Worm (Caenorhabditis elegans) whole organism, mixed stage, embryonic: ENCODE measurements around the gene srw-141.

Experiments used
- M03D4.4 ChIP-seq: sonication (generic microtip); optimal IDR thresholded peaks from 2 replicates; lab custom pipeline; 2017; ENCODE audit warnings: mild to moderate bottlenecking, missing genetic modification characterization, missing compliant biosample characterization
- bed-3 ChIP-seq: fragments of 200-800 bp; sonication (Bioruptor generic); optimal IDR thresholded peaks from 3 replicates; lab custom pipeline; 2018; ENCODE audit warnings: mild to moderate bottlenecking, missing genetic modification characterization, moderate library complexity, missing compliant biosample characterization
- blmp-1 ChIP-seq: fragments of 150-350 bp; optimal IDR thresholded peaks from 2 replicates; lab custom pipeline; 2014; ENCODE audit warnings: missing biosample characterization, missing genetic modification characterization
- ceh-39 ChIP-seq: fragments of 150-350 bp; optimal IDR thresholded peaks from 2 replicates; lab custom pipeline; 2014; ENCODE audit warnings: missing biosample characterization, missing genetic modification characterization
- ceh-43 ChIP-seq: fragments of 200-800 bp; sonication (Bioruptor generic); optimal IDR thresholded peaks from 2 replicates; lab custom pipeline; 2018; ENCODE audit warnings: mild to moderate bottlenecking, missing genetic modification characterization, moderate library complexity, missing compliant biosample characterization
- ces-1 ChIP-seq: fragments of 150-350 bp; optimal IDR thresholded peaks from 2 replicates; lab custom pipeline; 2014; ENCODE audit warnings: missing biosample characterization, missing genetic modification reagents, missing genetic modification characterization
- cnd-1 ChIP-seq: fragments of 200-800 bp; sonication (Bioruptor generic); optimal IDR thresholded peaks from 2 replicates; lab custom pipeline; 2018; ENCODE audit warnings: mild to moderate bottlenecking, missing genetic modification characterization, missing compliant biosample characterization
- drap-1 ChIP-seq: fragments of 200-800 bp; sonication (Bioruptor generic); optimal IDR thresholded peaks from 3 replicates; lab custom pipeline; 2018; ENCODE audit warnings: mild to moderate bottlenecking, missing genetic modification characterization, missing compliant biosample characterization
- flh-1 ChIP-seq: fragments of 200-800 bp; sonication (Bioruptor generic); optimal IDR thresholded peaks from 2 replicates; lab custom pipeline; 2018; ENCODE audit warnings: mild to moderate bottlenecking, missing genetic modification characterization, moderate library complexity, missing compliant biosample characterization
- ham-2 ChIP-seq: fragments of 200-800 bp; sonication (Bioruptor generic); optimal IDR thresholded peaks from 2 replicates; lab custom pipeline; 2018; ENCODE audit warnings: mild to moderate bottlenecking, missing genetic modification characterization, missing compliant biosample characterization
- hlh-1 ChIP-seq: fragments of 150-350 bp; optimal IDR thresholded peaks from 2 replicates; lab custom pipeline; 2014; ENCODE audit warnings: missing biosample characterization, missing genetic modification reagents, missing genetic modification characterization
- lin-13 ChIP-seq: fragments of 150-350 bp; optimal IDR thresholded peaks from 2 replicates; lab custom pipeline; 2014; ENCODE audit warnings: missing biosample characterization, missing genetic modification characterization
- lin-32 ChIP-seq: fragments of 200-800 bp; sonication (Bioruptor generic); optimal IDR thresholded peaks from 2 replicates; lab custom pipeline; 2018; ENCODE audit warnings: mild to moderate bottlenecking, missing genetic modification characterization, missing compliant biosample characterization
- lsy-2 ChIP-seq: fragments of 150-350 bp; optimal IDR thresholded peaks from 2 replicates; lab custom pipeline; 2014; ENCODE audit warnings: missing biosample characterization, missing genetic modification characterization
- mab-5 ChIP-seq: fragments of 150-350 bp; optimal IDR thresholded peaks from 2 replicates; lab custom pipeline; 2014; ENCODE audit warnings: missing biosample characterization, missing genetic modification characterization
- mep-1 ChIP-seq: fragments of 150-350 bp; optimal IDR thresholded peaks from 2 replicates; lab custom pipeline; 2017; ENCODE audit warnings: missing biosample characterization, missing genetic modification reagents, missing genetic modification characterization, inconsistent platforms
- mls-2 ChIP-seq: sonication (generic microtip); optimal IDR thresholded peaks from 2 replicates; lab custom pipeline; 2016; ENCODE audit warnings: mild to moderate bottlenecking, missing genetic modification characterization, moderate library complexity, missing compliant biosample characterization
- nhr-12 ChIP-seq: fragments of 150-350 bp; optimal IDR thresholded peaks from 2 replicates; lab custom pipeline; 2014; ENCODE audit warnings: missing biosample characterization, missing genetic modification characterization
- nhr-2 ChIP-seq: fragments of 150-350 bp; optimal IDR thresholded peaks from 2 replicates; lab custom pipeline; 2014; ENCODE audit warnings: missing biosample characterization, missing genetic modification characterization
- nhr-28 ChIP-seq: fragments of 150-350 bp; optimal IDR thresholded peaks from 2 replicates; lab custom pipeline; 2014; ENCODE audit warnings: missing biosample characterization, missing genetic modification characterization
- nhr-76 ChIP-seq: sonication (generic microtip); optimal IDR thresholded peaks from 2 replicates; lab custom pipeline; 2017; ENCODE audit warnings: missing biosample characterization, missing genetic modification characterization
- pha-4 ChIP-seq: fragments of 150-350 bp; optimal IDR thresholded peaks from 2 replicates; lab custom pipeline; 2018; ENCODE audit warnings: missing biosample characterization, missing genetic modification reagents, missing genetic modification characterization
- snpc-4 ChIP-seq: fragments of 150-350 bp; optimal IDR thresholded peaks from 2 replicates; lab custom pipeline; 2014; ENCODE audit warnings: missing biosample characterization, missing genetic modification characterization
- sptf-1 ChIP-seq: sonication (generic microtip); optimal IDR thresholded peaks from 2 replicates; lab custom pipeline; 2017; ENCODE audit warnings: mild to moderate bottlenecking, missing genetic modification characterization, moderate library complexity, missing compliant biosample characterization
- tbx-8 ChIP-seq: fragments of 200-800 bp; sonication (Bioruptor generic); optimal IDR thresholded peaks from 2 replicates; lab custom pipeline; 2018; ENCODE audit warnings: mild to moderate bottlenecking, missing genetic modification characterization, moderate library complexity, missing compliant biosample characterization
- unc-120 ChIP-seq: sonication (generic microtip); optimal IDR thresholded peaks from 2 replicates; lab custom pipeline; 2017; ENCODE audit warnings: missing genetic modification characterization, missing compliant biosample characterization; ENCODE audit not compliant: poor library complexity, severe bottlenecking
- unc-39 ChIP-seq: fragments of 150-350 bp; optimal IDR thresholded peaks from 2 replicates; lab custom pipeline; 2014; ENCODE audit warnings: missing biosample characterization, missing genetic modification characterization
- unc-62 ChIP-seq: fragments of 150-350 bp; optimal IDR thresholded peaks from 2 replicates; lab custom pipeline; 2014; ENCODE audit warnings: missing biosample characterization, missing genetic modification reagents, missing genetic modification characterization
- zip-8 ChIP-seq: fragments of 150-350 bp; optimal IDR thresholded peaks from 2 replicates; lab custom pipeline; 2014; ENCODE audit warnings: missing biosample characterization, missing genetic modification characterization
- ztf-11 ChIP-seq: fragments of 150-350 bp; optimal IDR thresholded peaks from 2 replicates; lab custom pipeline; 2014; ENCODE audit warnings: missing biosample characterization, missing genetic modification characterization

The srw-141 gene

DNA sequence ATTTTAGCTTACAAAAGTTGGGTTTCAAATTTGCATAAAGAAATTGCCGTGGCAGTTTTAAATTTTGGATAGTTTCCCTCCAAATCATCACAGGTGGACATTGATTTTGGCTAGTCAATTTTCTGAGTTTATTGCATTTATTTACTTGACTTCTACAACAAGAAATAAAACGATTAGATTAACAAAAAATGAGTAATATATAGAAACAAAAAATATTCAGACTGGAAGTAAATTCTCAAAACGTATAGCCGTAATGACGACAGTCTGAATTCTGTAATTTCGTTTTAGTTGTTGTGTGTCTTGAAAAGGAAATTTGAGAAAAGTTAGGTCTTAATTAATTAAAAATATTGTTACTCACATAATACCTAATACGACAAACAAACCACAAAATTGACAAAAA, at the start of gene srw-141:
Gene srw-141, minus strand, starts transcription at position 101 of the 400 bp plus-strand sequence.
- TF ChIP-seq tbx-8 (GFP tag; lab: Kevin White, UChicago) (no peak), mep-1 (no peak), lin-32 (GFP tag; lab: Kevin White, UChicago) (no peak), cnd-1 (tag; lab: Kevin White, UChicago) (no peak), M03D4.4 (no peak), unc-39 (tag; lab: Kevin White, UChicago) (no peak), mab-5 (no peak), nhr-2 (tag; lab: Kevin White, UChicago) (no peak), nhr-12 (tag; lab: Kevin White, UChicago) (no peak)

DNA sequence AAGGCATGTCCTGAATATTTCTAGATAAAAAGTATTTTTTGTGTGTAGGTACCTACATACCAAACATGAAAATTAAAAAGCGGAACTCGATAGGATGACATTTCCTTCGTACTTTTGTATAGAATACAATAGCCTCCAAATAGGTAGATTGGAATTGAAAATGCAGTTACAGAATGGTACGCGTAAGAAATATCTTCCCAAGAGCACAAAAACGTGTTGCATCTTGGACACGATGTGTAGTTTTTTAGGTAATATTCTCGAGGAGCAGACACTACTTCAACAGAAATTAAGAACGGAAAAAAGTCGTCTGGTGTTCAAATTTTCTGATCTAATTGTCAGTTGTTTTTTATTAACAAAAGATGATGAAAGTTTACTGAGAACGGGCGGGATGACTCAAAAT, 49.0 kb upstream of the srw-141 start, which contains the start of gene srh-85:
Gene srh-85, minus strand, starts transcription at position 101 of the 400 bp plus-strand sequence.
- TF ChIP-seq lin-32 (GFP tag; lab: Kevin White, UChicago), result no peak
- no peak for TF ChIP-seq M03D4.4
- TF ChIP-seq lsy-2, result no peak
- TF ChIP-seq blmp-1 (tag; lab: Kevin White, UChicago), result no peak
- no peak for TF ChIP-seq ceh-43
- no peak for TF ChIP-seq sptf-1 (tag; lab: Kevin White, UChicago)
- TF ChIP-seq tbx-8 (GFP tag; lab: Kevin White, UChicago), result no peak
- TF ChIP-seq nhr-12 (tag; lab: Kevin White, UChicago), result no peak

ce11 chrV:2985309-2985708, 46.9 kb upstream of the srw-141 start, which contains the start of gene srw-139:
srw-139 (minus strand) TSS chrV:2985409.
- no peak for TF ChIP-seq lin-13 (tag; lab: Kevin White, UChicago)
- no peak for TF ChIP-seq drap-1 (GFP tag; lab: Kevin White, UChicago)
- TF ChIP-seq mls-2, result no peak
- TF ChIP-seq unc-39 (tag; lab: Kevin White, UChicago), result no peak
- TF ChIP-seq ceh-39 (tag; lab: Kevin White, UChicago), result no peak
- no peak for TF ChIP-seq mab-5
- TF ChIP-seq hlh-1 (tag; lab: Kevin White, UChicago), result no peak
- no peak for TF ChIP-seq unc-120
- no peak for TF ChIP-seq ces-1 (GFP tag; lab: Kevin White, UChicago)
- TF ChIP-seq snpc-4 (tag; lab: Kevin White, UChicago), result no peak
- TF ChIP-seq nhr-12 (tag; lab: Kevin White, UChicago), result no peak
- no peak for TF ChIP-seq ham-2 (GFP tag; lab: Kevin White, UChicago)
- TF ChIP-seq lin-32 (GFP tag; lab: Kevin White, UChicago), result no peak
- no peak for TF ChIP-seq flh-1
- TF ChIP-seq tbx-8 (GFP tag; lab: Kevin White, UChicago), result no peak
- no peak for TF ChIP-seq nhr-76 (tag; lab: Kevin White, UChicago)

DNA sequence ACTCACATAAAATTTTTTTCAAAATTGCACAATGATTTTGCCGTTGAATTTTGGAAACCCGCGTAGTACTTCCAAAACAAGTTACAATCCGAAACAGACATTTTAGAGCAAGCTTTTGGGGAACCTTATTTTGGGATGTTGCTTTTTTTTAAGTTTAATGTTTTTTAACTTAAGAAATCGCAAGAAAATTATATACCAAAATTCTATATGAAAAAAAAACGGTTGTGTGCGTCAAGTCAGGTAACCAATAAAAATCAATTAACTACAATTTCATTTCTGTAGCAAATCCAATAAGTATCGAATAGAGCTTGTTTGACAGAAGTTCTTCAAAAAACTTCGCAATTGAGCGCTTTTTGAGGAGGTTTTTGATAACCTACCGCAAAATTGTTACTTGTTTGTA, 45.0 kb upstream of the srw-141 start, which contains the start of gene srw-117:
Gene srw-117, minus strand, starts transcription at position 101 of the 400 bp plus-strand sequence.
- no peak for TF ChIP-seq ztf-11 (tag; lab: Kevin White, UChicago)
- TF ChIP-seq hlh-1 (tag; lab: Kevin White, UChicago), result no peak
- no peak for TF ChIP-seq pha-4 (tag; lab: Kevin White, UChicago)
- TF ChIP-seq mab-5, result no peak
- TF ChIP-seq unc-120, result no peak
- TF ChIP-seq drap-1 (GFP tag; lab: Kevin White, UChicago), result no peak
- no peak for TF ChIP-seq flh-1
- TF ChIP-seq zip-8, result no peak

- TF ChIP-seq bed-3 (GFP tag; lab: Kevin White, UChicago), result no peak
- no peak for TF ChIP-seq unc-62 (GFP tag; lab: Kevin White, UChicago)
- no peak for TF ChIP-seq unc-39 (tag; lab: Kevin White, UChicago)
- TF ChIP-seq blmp-1 (tag; lab: Kevin White, UChicago), result no peak
- TF ChIP-seq mls-2, result no peak
- TF ChIP-seq pha-4 (tag; lab: Kevin White, UChicago), result no peak
- TF ChIP-seq nhr-2 (tag; lab: Kevin White, UChicago), result no peak
- TF ChIP-seq nhr-28 (tag; lab: Kevin White, UChicago), result no peak
- TF ChIP-seq M03D4.4, result no peak
- no peak for TF ChIP-seq sptf-1 (tag; lab: Kevin White, UChicago)
- TF ChIP-seq cnd-1 (tag; lab: Kevin White, UChicago), result no peak
- no peak for TF ChIP-seq snpc-4 (tag; lab: Kevin White, UChicago)
- no peak for TF ChIP-seq ztf-11 (tag; lab: Kevin White, UChicago)
- TF ChIP-seq, all 35 proteins: peak for 0
Observed at ce11 chrV:2979978-2980377, 41.6 kb upstream of the srw-141 start, which contains the start of gene srw-118. srw-118 (minus strand) TSS chrV:2980078.
